Fruit fly (Drosophila melanogaster): ENCODE measurements around the gene Esyt2.

dm6 chr3R:24573094-24573732 is 28.7 kb downstream of the Esyt2 start:
- TF ChIP-seq CG33017 (tag; optimal IDR thresholded peaks at IDR 0.05) = no peak
- TF ChIP-seq toe (GFP tag; optimal IDR thresholded peaks at IDR 0.05) = no peak
- no peak for TF ChIP-seq Mnt (GFP tag; optimal IDR thresholded peaks at IDR 0.05)
